Fruit fly (Drosophila melanogaster): ENCODE data around the gene Gs1l.

Gene Gs1l

DNA sequence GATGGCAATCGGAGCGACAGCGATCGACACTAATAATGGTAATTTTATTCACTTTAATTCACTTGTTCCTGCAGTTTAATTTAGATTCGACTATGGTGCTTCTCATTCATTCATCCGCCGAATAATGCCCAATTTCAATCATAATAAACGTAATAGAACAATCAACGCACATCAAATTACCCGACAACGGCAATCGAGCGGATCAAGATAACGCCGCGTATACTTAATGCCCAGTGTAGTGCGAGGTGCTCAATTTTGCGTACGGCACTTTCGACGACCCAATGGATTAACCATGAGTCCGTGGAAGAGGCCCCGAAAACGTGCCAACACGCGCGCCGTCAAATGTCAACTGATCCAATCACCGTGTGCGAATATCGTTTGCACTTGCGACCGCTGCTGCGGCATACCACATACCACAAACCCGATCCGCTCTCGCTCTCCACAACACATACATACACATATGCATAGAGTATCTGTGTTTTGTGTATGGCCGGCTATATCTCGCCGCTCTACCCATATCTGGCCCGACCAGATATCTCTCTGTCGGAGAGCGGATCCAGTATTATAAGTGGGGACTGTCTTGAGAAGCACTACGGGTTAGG is 20.2 kb upstream of the Gs1l start, which contains the start of gene ine:
Gene ine, minus strand, starts transcription at position 351 of the 602 bp plus-strand sequence.
- TF ChIP-seq eg (GFP tag; IDR thresholded peaks at IDR 0.05) (peak; percentile 50; the same call in 1 of the 3 replicates), CG6163 (GFP tag; IDR thresholded peaks at IDR 0.05) (peak; percentile 55; the same call in 1 of the 3 replicates), CG6808 (GFP tag; optimal IDR thresholded peaks at IDR 0.05) (no peak), CG8632 (GFP tag; optimal IDR thresholded peaks at IDR 0.05) (no peak), CG11902 (GFP tag; optimal IDR thresholded peaks at IDR 0.05) (no peak), fd85E (GFP tag; optimal IDR thresholded peaks at IDR 0.05) (no peak), Eip75B (GFP tag; optimal IDR thresholded peaks at IDR 0.05) (no peak), CG1621 (tag; optimal IDR thresholded peaks at IDR 0.05) (peak; percentile 42), CG15336 (GFP tag; IDR thresholded peaks at IDR 0.05) (no peak; the same call in 1 of the 2 replicates), CG32006 (GFP tag; optimal IDR thresholded peaks at IDR 0.05) (no peak), CG16779 (tag; optimal IDR thresholded peaks at IDR 0.05) (peak; percentile 25), Lpt (GFP tag; optimal IDR thresholded peaks at IDR 0.05) (no peak), CG10669 (GFP tag; optimal IDR thresholded peaks at IDR 0.05) (no peak), Eip78C (GFP tag) (peak; percentile 55)

DNA sequence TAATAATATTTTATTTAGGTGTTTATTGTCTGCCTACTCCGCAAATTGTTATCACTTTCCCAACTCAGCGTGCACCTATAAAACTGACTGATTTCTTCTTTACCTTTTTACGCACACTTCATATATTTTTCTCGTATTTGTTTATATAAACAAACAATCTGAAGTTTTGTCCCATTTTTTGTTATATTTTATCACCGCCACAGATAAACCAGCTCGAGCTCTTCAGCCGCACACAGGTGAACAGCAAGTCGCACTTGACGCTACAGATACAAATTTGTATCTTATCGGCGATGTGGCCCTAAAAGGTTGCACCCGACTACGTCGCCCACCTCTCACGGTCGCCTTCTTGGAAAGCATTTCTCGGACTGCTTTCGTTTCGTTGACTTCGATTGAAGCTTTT is 18.8 kb upstream of the Gs1l start:
- TF ChIP-seq eg (GFP tag; IDR thresholded peaks at IDR 0.05) (no peak), CG1621 (tag; optimal IDR thresholded peaks at IDR 0.05) (no peak), Lpt (GFP tag; optimal IDR thresholded peaks at IDR 0.05) (no peak), fkh (GFP tag; optimal IDR thresholded peaks at IDR 0.05) (peak; percentile 46), spab (GFP tag; optimal IDR thresholded peaks at IDR 0.05) (no peak)

- TF ChIP-seq CG3919 (GFP tag; optimal IDR thresholded peaks at IDR 0.05), result no peak
- peak; percentile 16 for TF ChIP-seq esn (GFP tag; optimal IDR thresholded peaks at IDR 0.05)
- peak; percentile 36 for TF ChIP-seq Sox102F (GFP tag; optimal IDR thresholded peaks at IDR 0.05)
- TF ChIP-seq CG32006 (GFP tag; optimal IDR thresholded peaks at IDR 0.05), result no peak
These were observed 8.3 kb upstream of the Gs1l start, which contains the start of gene FIG4 for dm6 chr2L:4464946-4465345. Gene FIG4 (plus strand): TSS chr2L:4465174.

- peak; percentile 36 for TF ChIP-seq fkh (GFP tag; optimal IDR thresholded peaks at IDR 0.05)
- no peak for TF ChIP-seq CG6808 (GFP tag; optimal IDR thresholded peaks at IDR 0.05)
- peak; percentile 32 for TF ChIP-seq Eip78C (GFP tag)
- TF ChIP-seq CG4318 (GFP tag; optimal IDR thresholded peaks at IDR 0.05), result no peak
These were observed 6.7 kb upstream of the Gs1l start, which contains the start of the genes CG15443 and Paris for dm6 chr2L:4463323-4463722. Gene CG15443 (minus strand): TSS chr2L:4463447. Gene Paris (plus strand): TSS chr2L:4463611.

dm6 chr2L:4459543-4459942 is 2.9 kb upstream of the Gs1l start, which contains the start of the genes mRpL27 and CG15435:
Gene mRpL27 (minus strand): TSS chr2L:4459638.
Gene CG15435 (plus strand): TSS chr2L:4459729.
- no peak for TF ChIP-seq CG4318 (GFP tag; optimal IDR thresholded peaks at IDR 0.05)
- TF ChIP-seq CG11762 (GFP tag; optimal IDR thresholded peaks at IDR 0.05; ENCODE audit: insufficient read depth), result no peak
- TF ChIP-seq salr (GFP tag; optimal IDR thresholded peaks at IDR 0.05), result no peak
- TF ChIP-seq CG6276 (GFP tag; optimal IDR thresholded peaks at IDR 0.05), result no peak
- no peak for TF ChIP-seq CG3919 (GFP tag; optimal IDR thresholded peaks at IDR 0.05)
- TF ChIP-seq CG31627 (GFP tag; optimal IDR thresholded peaks at IDR 0.05), result peak; percentile 5
- no peak for TF ChIP-seq CG6808 (GFP tag; optimal IDR thresholded peaks at IDR 0.05)
- TF ChIP-seq CG3032 (tag; optimal IDR thresholded peaks at IDR 0.05), result peak; percentile 25
- TF ChIP-seq Lpt (GFP tag; optimal IDR thresholded peaks at IDR 0.05), result no peak
- no peak for TF ChIP-seq Blimp-1 (GFP tag; optimal IDR thresholded peaks at IDR 0.05)
- no peak for TF ChIP-seq CG32006 (GFP tag; optimal IDR thresholded peaks at IDR 0.05)
- TF ChIP-seq CG34406 (GFP tag; optimal IDR thresholded peaks at IDR 0.05), result no peak
- no peak for TF ChIP-seq CG11902 (GFP tag; optimal IDR thresholded peaks at IDR 0.05)
- TF ChIP-seq esn (GFP tag; optimal IDR thresholded peaks at IDR 0.05), result peak; percentile 41
- no peak for TF ChIP-seq Gug (GFP tag; IDR thresholded peaks at IDR 0.05)
- TF ChIP-seq topi (GFP tag; optimal IDR thresholded peaks at IDR 0.05), result peak; percentile 23
- no peak for TF ChIP-seq CG16779 (tag; optimal IDR thresholded peaks at IDR 0.05)
- TF ChIP-seq lz (GFP tag; optimal IDR thresholded peaks at IDR 0.05), result peak; percentile 20
- no peak for TF ChIP-seq Eip93F (GFP tag; optimal IDR thresholded peaks at IDR 0.05)
- no peak for TF ChIP-seq achi (GFP tag; optimal IDR thresholded peaks at IDR 0.05)
- peak; percentile 77 for TF ChIP-seq Eip78C (GFP tag)
- no peak for TF ChIP-seq cyc (GFP tag; optimal IDR thresholded peaks at IDR 0.05)
- TF ChIP-seq CG8632 (GFP tag; optimal IDR thresholded peaks at IDR 0.05), result no peak
- no peak for TF ChIP-seq dac (GFP tag; optimal IDR thresholded peaks at IDR 0.05)
- no peak for TF ChIP-seq Ets21C (GFP tag; optimal IDR thresholded peaks at IDR 0.05)
- TF ChIP-seq vri (GFP tag; optimal IDR thresholded peaks at IDR 0.05), result no peak
- no peak for TF ChIP-seq CG10631 (GFP tag; optimal IDR thresholded peaks at IDR 0.05)
- no peak for TF ChIP-seq CG7368 (GFP tag; optimal IDR thresholded peaks at IDR 0.05)
- TF ChIP-seq Ets96B (tag; optimal IDR thresholded peaks at IDR 0.05), result peak; percentile 4
- TF ChIP-seq CG10669 (GFP tag; optimal IDR thresholded peaks at IDR 0.05), result no peak
- TF ChIP-seq Hr39 (GFP tag; optimal IDR thresholded peaks at IDR 0.05), result peak; percentile 15
